Worm (Caenorhabditis elegans): ENCODE results near the gene cri-3.

The cri-3 gene

DNA sequence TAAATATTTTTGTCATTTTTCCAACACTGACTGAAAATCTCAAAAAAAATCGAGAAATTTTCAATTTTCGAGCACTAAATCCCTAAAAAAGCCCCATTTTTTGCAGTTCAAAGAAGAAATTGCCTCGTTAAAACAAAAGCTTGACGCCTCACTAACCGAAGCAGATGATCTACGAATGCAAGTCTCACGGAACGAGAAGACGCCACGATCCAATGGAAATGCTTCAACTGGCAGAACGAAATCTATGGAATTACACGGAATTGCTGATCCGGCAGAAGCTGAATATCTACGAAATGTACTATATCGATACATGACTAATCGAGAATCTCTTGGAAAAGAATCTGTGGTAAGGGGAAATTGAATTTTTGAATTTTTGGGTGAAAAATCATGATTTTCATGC is 27.8 kb downstream of the cri-3 start (continued):
- TF ChIP-seq tbx-2 (tag; optimal IDR thresholded peaks at IDR 0.05), result peak; percentile 52
- no peak for TF ChIP-seq syd-9 (tag; optimal IDR thresholded peaks at IDR 0.05)
- TF ChIP-seq che-1 (tag; optimal IDR thresholded peaks at IDR 0.05), result no peak
- no peak for TF ChIP-seq nhr-11 (tag; optimal IDR thresholded peaks at IDR 0.05)
- no peak for TF ChIP-seq ceh-48 (tag; optimal IDR thresholded peaks at IDR 0.05)
- TF ChIP-seq hlh-13 (GFP tag; optimal IDR thresholded peaks at IDR 0.05), result no peak
- no peak for TF ChIP-seq dve-1 (tag; optimal IDR thresholded peaks at IDR 0.05)
- no peak for TF ChIP-seq unc-3 (GFP tag; conservative IDR thresholded peaks at IDR 0.05)
- TF ChIP-seq unc-3 (tag; optimal IDR thresholded peaks at IDR 0.05), result no peak
- no peak for TF ChIP-seq ttx-3 (tag; optimal IDR thresholded peaks at IDR 0.05)
- TF ChIP-seq ahr-1 (tag; optimal IDR thresholded peaks at IDR 0.05), result no peak
- no peak for TF ChIP-seq odd-2 (tag; optimal IDR thresholded peaks at IDR 0.05)
- TF ChIP-seq pqm-1 (tag; optimal IDR thresholded peaks at IDR 0.05), result no peak
- peak; percentile 72 for TF ChIP-seq ceh-31 (tag; optimal IDR thresholded peaks at IDR 0.05)
- TF ChIP-seq tbx-7 (tag; optimal IDR thresholded peaks at IDR 0.05), result no peak
- TF ChIP-seq ceh-24 (tag; optimal IDR thresholded peaks at IDR 0.05), result no peak
- TF ChIP-seq ceh-45 (GFP tag; IDR thresholded peaks at IDR 0.05), result no peak
- no peak for TF ChIP-seq ceh-22 (tag; optimal IDR thresholded peaks at IDR 0.05)
- no peak for TF ChIP-seq unc-42 (tag; optimal IDR thresholded peaks at IDR 0.05)
- peak; percentile 36 for TF ChIP-seq zip-5 (tag; optimal IDR thresholded peaks at IDR 0.05)
- no peak for TF ChIP-seq hlh-6 (tag; optimal IDR thresholded peaks at IDR 0.05)
- TF ChIP-seq ceh-18 (tag; optimal IDR thresholded peaks at IDR 0.05), result no peak
- TF ChIP-seq eyg-1 (tag; optimal IDR thresholded peaks at IDR 0.05), result no peak
- TF ChIP-seq rnt-1 (tag; optimal IDR thresholded peaks at IDR 0.05), result peak; percentile 10
- TF ChIP-seq madf-2 (tag; optimal IDR thresholded peaks at IDR 0.05), result no peak
- no peak for TF ChIP-seq fax-1 (tag; optimal IDR thresholded peaks at IDR 0.05)
- TF ChIP-seq nhr-232 (tag; optimal IDR thresholded peaks at IDR 0.05), result no peak
- TF ChIP-seq ets-4 (tag; optimal IDR thresholded peaks at IDR 0.05), result no peak
- no peak for TF ChIP-seq unc-86 (tag; optimal IDR thresholded peaks at IDR 0.05)
- TF ChIP-seq pha-4 (tag; optimal IDR thresholded peaks at IDR 0.05), result no peak
- TF ChIP-seq ama-1 (optimal IDR thresholded peaks at IDR 0.05), result no peak
- TF ChIP-seq hlh-30 (tag; optimal IDR thresholded peaks at IDR 0.05; ENCODE audit: insufficient read depth), result no peak
- no peak for TF ChIP-seq pros-1 (tag; optimal IDR thresholded peaks at IDR 0.05)
- TF ChIP-seq pha-2 (tag; optimal IDR thresholded peaks at IDR 0.05), result no peak
- TF ChIP-seq npax-4 (tag; optimal IDR thresholded peaks at IDR 0.05), result no peak

DNA sequence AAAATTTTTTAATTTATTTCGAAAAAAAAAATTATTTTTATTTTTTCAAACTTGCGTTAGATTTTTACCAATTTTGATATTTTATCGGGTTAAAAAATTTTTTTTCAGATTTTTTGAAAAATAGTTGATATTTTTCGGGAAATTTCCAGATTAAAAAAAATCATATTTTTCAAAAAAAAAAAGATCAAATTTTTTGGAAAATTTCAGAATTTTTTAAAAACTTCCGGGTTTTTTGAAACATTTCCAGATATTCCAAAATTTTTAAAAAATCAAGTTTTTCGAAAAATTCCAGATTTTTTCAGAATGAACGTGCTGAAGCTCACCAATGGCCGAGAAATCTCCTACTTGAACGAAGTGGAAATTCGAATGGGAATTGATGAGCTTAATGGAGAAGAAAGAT is 29.3 kb downstream of the cri-3 start, which contains the start of gene metl-18:
metl-18 (plus strand) TSS at position 301 of the 400 bp plus-strand sequence.
- TF ChIP-seq ceh-22 (tag; optimal IDR thresholded peaks at IDR 0.05), result no peak
- TF ChIP-seq ceh-48 (tag; optimal IDR thresholded peaks at IDR 0.05), result no peak
- TF ChIP-seq ceh-19 (GFP tag; optimal IDR thresholded peaks at IDR 0.05), result no peak
- TF ChIP-seq K02D7.2 (tag; optimal IDR thresholded peaks at IDR 0.05), result no peak
- TF ChIP-seq ceh-31 (tag; optimal IDR thresholded peaks at IDR 0.05), result no peak
- TF ChIP-seq sox-4 (tag; optimal IDR thresholded peaks at IDR 0.05), result no peak
- TF ChIP-seq pha-2 (tag; optimal IDR thresholded peaks at IDR 0.05), result no peak
- TF ChIP-seq C08G9.2 (tag; optimal IDR thresholded peaks at IDR 0.05), result no peak
- no peak for TF ChIP-seq ceh-34 (tag; optimal IDR thresholded peaks at IDR 0.05)
- TF ChIP-seq ttx-3 (tag; optimal IDR thresholded peaks at IDR 0.05), result no peak
- TF ChIP-seq eyg-1 (tag; optimal IDR thresholded peaks at IDR 0.05), result no peak
- no peak for TF ChIP-seq ceh-45 (GFP tag; IDR thresholded peaks at IDR 0.05)
- no peak for TF ChIP-seq nhr-232 (tag; optimal IDR thresholded peaks at IDR 0.05)
- TF ChIP-seq madf-2 (tag; optimal IDR thresholded peaks at IDR 0.05), result no peak
- TF ChIP-seq ceh-6 (GFP tag; optimal IDR thresholded peaks at IDR 0.05), result no peak
- TF ChIP-seq hlh-13 (GFP tag; optimal IDR thresholded peaks at IDR 0.05), result no peak

DNA sequence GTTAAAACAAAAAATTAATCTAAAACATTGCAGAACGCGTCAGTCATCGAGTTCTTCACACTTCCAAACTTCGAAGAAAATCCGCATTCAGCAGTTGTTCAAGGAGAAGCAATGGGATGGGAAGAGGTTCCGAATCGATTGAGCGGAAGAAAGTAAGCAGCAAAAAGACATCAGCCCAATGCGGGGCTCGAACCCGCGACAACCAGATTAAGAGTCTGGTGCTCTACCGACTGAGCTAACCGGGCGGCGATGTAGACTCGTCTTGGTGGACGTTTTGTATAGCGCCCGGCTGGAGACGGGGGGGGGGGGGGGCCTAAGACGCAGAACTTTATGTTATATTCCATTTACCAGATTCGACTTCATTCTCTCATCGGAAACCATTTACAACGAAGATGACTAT is 30.6 kb downstream of the cri-3 start:
- no peak for TF ChIP-seq sox-2 (GFP tag; IDR thresholded peaks at IDR 0.05)
- no peak for TF ChIP-seq ceh-48 (tag; optimal IDR thresholded peaks at IDR 0.05)
- no peak for TF ChIP-seq npax-4 (tag; optimal IDR thresholded peaks at IDR 0.05)

Measured in whole organism, late embryonic.